Worm (Caenorhabditis elegans) whole organism, L2 larva: Measurements from ENCODE around the gene col-146.
A peak's percentile ranks its signal among the peaks of the same experiment; 100 is the strongest.

Source experiments
- F13H6.1 ChIP-seq: sonication (generic microtip); optimal IDR thresholded peaks from 2 replicates; lab custom pipeline; 2016; ENCODE audit warnings: missing genetic modification characterization, missing compliant biosample characterization
- R02D3.7 ChIP-seq: fragments of 150-350 bp; optimal IDR thresholded peaks from 2 replicates; lab custom pipeline; 2014; ENCODE audit warnings: missing biosample characterization, missing genetic modification characterization
- ZK546.5 ChIP-seq: sonication (generic microtip); optimal IDR thresholded peaks from 2 replicates; lab custom pipeline; 2017; ENCODE audit warnings: missing biosample characterization, missing genetic modification characterization
- alr-1 ChIP-seq: fragments of 150-350 bp; optimal IDR thresholded peaks from 2 replicates; lab custom pipeline; 2014; ENCODE audit warnings: missing biosample characterization, missing genetic modification characterization
- aly-2 ChIP-seq: fragments of 150-350 bp; optimal IDR thresholded peaks from 2 replicates; lab custom pipeline; 2014; ENCODE audit warnings: missing biosample characterization, missing genetic modification characterization
- ama-1 ChIP-seq: fragments of 150-350 bp; optimal IDR thresholded peaks from 2 replicates; lab custom pipeline; 2018; ENCODE audit warnings: inconsistent platforms
- blmp-1 ChIP-seq: sonication (generic microtip); optimal IDR thresholded peaks from 2 replicates; lab custom pipeline; 2017; ENCODE audit warnings: missing genetic modification characterization, mild to moderate bottlenecking, missing compliant biosample characterization, antibody characterized with exemption, moderate library complexity; ENCODE audit not compliant: insufficient read depth
- ceh-82 ChIP-seq: fragments of 150-350 bp; optimal IDR thresholded peaks from 2 replicates; lab custom pipeline; 2014; ENCODE audit warnings: missing biosample characterization, missing genetic modification characterization
- crh-2 ChIP-seq: sonication (generic microtip); optimal IDR thresholded peaks from 2 replicates; lab custom pipeline; 2017; ENCODE audit warnings: missing biosample characterization, missing genetic modification characterization
- dmd-4 ChIP-seq: sonication (generic microtip); optimal IDR thresholded peaks from 2 replicates; lab custom pipeline; 2017; ENCODE audit warnings: missing biosample characterization, missing genetic modification characterization
- egl-27 ChIP-seq: sonication (generic microtip); optimal IDR thresholded peaks from 3 replicates; lab custom pipeline; 2017; ENCODE audit warnings: missing biosample characterization, missing genetic modification reagents, missing genetic modification characterization
- elt-1 ChIP-seq: fragments of 150-350 bp; optimal IDR thresholded peaks from 2 replicates; lab custom pipeline; 2014; ENCODE audit warnings: missing biosample characterization, missing genetic modification characterization
- elt-3 ChIP-seq: sonication (generic microtip); optimal IDR thresholded peaks from 2 replicates; lab custom pipeline; 2017; ENCODE audit warnings: missing biosample characterization, missing genetic modification characterization
- fos-1 ChIP-seq: fragments of 150-350 bp; optimal IDR thresholded peaks from 2 replicates; lab custom pipeline; 2014; ENCODE audit warnings: missing biosample characterization, missing genetic modification characterization
- gmeb-1 ChIP-seq: fragments of 150-350 bp; optimal IDR thresholded peaks from 2 replicates; lab custom pipeline; 2014; ENCODE audit warnings: missing biosample characterization, missing genetic modification characterization
- lin-11 ChIP-seq: fragments of 150-350 bp; sonication (generic microtip); optimal IDR thresholded peaks from 2 replicates; lab custom pipeline; 2014; ENCODE audit warnings: missing biosample characterization, missing genetic modification characterization, inconsistent platforms, mixed read lengths
- lin-13 ChIP-seq: fragments of 150-350 bp; optimal IDR thresholded peaks from 2 replicates; lab custom pipeline; 2014; ENCODE audit warnings: missing biosample characterization, missing genetic modification reagents, missing genetic modification characterization
- lin-39 ChIP-seq: fragments of 150-350 bp; optimal IDR thresholded peaks from 2 replicates; lab custom pipeline; 2014; ENCODE audit warnings: missing biosample characterization, missing genetic modification reagents, missing genetic modification characterization
- mbf-1 ChIP-seq: sonication (generic microtip); optimal IDR thresholded peaks from 2 replicates; lab custom pipeline; 2017; ENCODE audit warnings: missing biosample characterization, missing genetic modification characterization
- nhr-10 ChIP-seq: sonication (generic microtip); optimal IDR thresholded peaks from 2 replicates; lab custom pipeline; 2017; ENCODE audit warnings: missing biosample characterization, missing genetic modification characterization
- nhr-11 ChIP-seq: fragments of 150-350 bp; optimal IDR thresholded peaks from 2 replicates; lab custom pipeline; 2014; ENCODE audit warnings: missing biosample characterization, missing genetic modification characterization
- nhr-12 ChIP-seq: fragments of 150-350 bp; optimal IDR thresholded peaks from 2 replicates; lab custom pipeline; 2014; ENCODE audit warnings: missing biosample characterization, missing genetic modification characterization
- nhr-129 ChIP-seq: fragments of 150-350 bp; optimal IDR thresholded peaks from 2 replicates; lab custom pipeline; 2014; ENCODE audit warnings: missing biosample characterization, missing genetic modification characterization
- nhr-21 ChIP-seq: fragments of 150-350 bp; optimal IDR thresholded peaks from 2 replicates; lab custom pipeline; 2014; ENCODE audit warnings: missing biosample characterization, missing genetic modification characterization
- nhr-23 ChIP-seq: fragments of 150-350 bp; optimal IDR thresholded peaks from 2 replicates; lab custom pipeline; 2014; ENCODE audit warnings: missing biosample characterization, missing genetic modification reagents, missing genetic modification characterization
- nhr-25 ChIP-seq: fragments of 150-350 bp; sonication (generic microtip); optimal IDR thresholded peaks from 3 replicates; lab custom pipeline; 2014; ENCODE audit warnings: missing biosample characterization, missing genetic modification characterization
- nhr-6 ChIP-seq: fragments of 150-350 bp; optimal IDR thresholded peaks from 2 replicates; lab custom pipeline; 2014; ENCODE audit warnings: missing biosample characterization, missing genetic modification characterization
- nhr-77 ChIP-seq: fragments of 150-350 bp; optimal IDR thresholded peaks from 2 replicates; lab custom pipeline; 2014; ENCODE audit warnings: missing biosample characterization, missing genetic modification characterization
- peb-1 ChIP-seq: fragments of 150-350 bp; optimal IDR thresholded peaks from 2 replicates; lab custom pipeline; 2014; ENCODE audit warnings: missing biosample characterization, missing genetic modification characterization
- sem-4 ChIP-seq: fragments of 150-350 bp; optimal IDR thresholded peaks from 2 replicates; lab custom pipeline; 2014; ENCODE audit warnings: missing biosample characterization, missing genetic modification reagents, missing genetic modification characterization
- sma-3 ChIP-seq: sonication (generic microtip); optimal IDR thresholded peaks from 2 replicates; lab custom pipeline; 2016; ENCODE audit warnings: missing genetic modification reagents, missing genetic modification characterization, missing compliant biosample characterization
- sma-9 ChIP-seq, 2 experiments: fragments of 150-350 bp in 1 of 2; sonication (generic microtip) in 1 of 2; optimal IDR thresholded peaks; 2 replicates each; lab custom pipeline; 2014 to 2016; ENCODE audit warnings: missing genetic modification characterization in 2 of 2, mild to moderate bottlenecking in 1 of 2, missing biosample characterization in 1 of 2, missing compliant biosample characterization in 1 of 2, missing genetic modification reagents in 1 of 2, moderate library complexity in 1 of 2
- snpc-4 ChIP-seq: fragments of 150-350 bp; optimal IDR thresholded peaks from 2 replicates; lab custom pipeline; 2014; ENCODE audit warnings: missing biosample characterization, missing genetic modification characterization
- unc-39 ChIP-seq: fragments of 150-350 bp; optimal IDR thresholded peaks from 2 replicates; lab custom pipeline; 2014; ENCODE audit warnings: missing biosample characterization, missing genetic modification characterization
- unc-55 ChIP-seq: fragments of 150-350 bp; sonication (generic microtip); optimal IDR thresholded peaks from 3 replicates; lab custom pipeline; 2014; ENCODE audit warnings: missing biosample characterization, missing genetic modification reagents, missing genetic modification characterization
- unc-62 ChIP-seq: fragments of 150-350 bp; optimal IDR thresholded peaks from 2 replicates; lab custom pipeline; 2014; ENCODE audit warnings: missing biosample characterization, missing genetic modification reagents, missing genetic modification characterization
- zag-1 ChIP-seq: fragments of 150-350 bp; optimal IDR thresholded peaks from 2 replicates; lab custom pipeline; 2014; ENCODE audit warnings: missing biosample characterization, missing genetic modification characterization
- ztf-1 ChIP-seq: fragments of 200-800 bp; sonication (Bioruptor generic); conservative IDR thresholded peaks from 2 replicates; pipeline ENCODE4 v1.3.6; 2022; ENCODE audit warnings: missing genetic modification characterization, missing compliant biosample characterization
- ztf-11 ChIP-seq: sonication (generic microtip); optimal IDR thresholded peaks from 2 replicates; lab custom pipeline; 2017; ENCODE audit warnings: missing biosample characterization, missing genetic modification characterization
- ztf-4 ChIP-seq: fragments of 150-350 bp; optimal IDR thresholded peaks from 2 replicates; lab custom pipeline; 2014; ENCODE audit warnings: missing biosample characterization, missing genetic modification characterization

Gene col-146

ce11 chrV:9630944-9631343 lies 1.2 kb downstream of the col-146 start, which contains the start of gene T06E4.5:
TSS of gene T06E4.5 (plus strand) at chrV:9631244.
- TF ChIP-seq ZK546.5, result no peak
- TF ChIP-seq ceh-82 (tag; lab: Kevin White, UChicago), result no peak
- no peak for TF ChIP-seq unc-62 (GFP tag; lab: Kevin White, UChicago)
- no peak for TF ChIP-seq ztf-11 (tag; lab: Kevin White, UChicago)
- TF ChIP-seq aly-2, result no peak

ce11 chrV:9632348-9632747 lies 2.6 kb downstream of the col-146 start:
- TF ChIP-seq zag-1 (tag; lab: Kevin White, UChicago), result no peak
- no peak for TF ChIP-seq F13H6.1 (tag; lab: Kevin White, UChicago)
- no peak for TF ChIP-seq fos-1 (tag; lab: Kevin White, UChicago)
- TF ChIP-seq ceh-82 (tag; lab: Kevin White, UChicago), result no peak
- no peak for TF ChIP-seq unc-39 (tag; lab: Kevin White, UChicago)
- no peak for TF ChIP-seq peb-1 (tag; lab: Kevin White, UChicago)
- no peak for TF ChIP-seq nhr-21 (tag; lab: Kevin White, UChicago)
- TF ChIP-seq nhr-77 (tag; lab: Kevin White, UChicago), result no peak
- TF ChIP-seq sem-4 (tag; lab: Kevin White, UChicago), result no peak
- no peak for TF ChIP-seq ztf-4 (tag; lab: Kevin White, UChicago)
- TF ChIP-seq, all 48 proteins: peak for 0

ce11 chrV:9633313-9633712 lies 3.6 kb downstream of the col-146 start, which contains the start of gene col-147:
TSS of gene col-147 (minus strand) at chrV:9633338.
- TF ChIP-seq sma-3 (GFP tag; lab: Kevin White, UChicago) (peak; percentile 22), lin-39 (tag; lab: Kevin White, UChicago) (no peak), dmd-4 (tag; lab: Kevin White, UChicago) (no peak), nhr-23 (no peak), ztf-1 (GFP tag; lab: Robert Waterston, UW) (no peak), nhr-129 (tag; lab: Kevin White, UChicago) (no peak), snpc-4 (tag; lab: Kevin White, UChicago) (no peak), sem-4 (tag; lab: Kevin White, UChicago) (no peak), nhr-10 (no peak), blmp-1 (tag; lab: Kevin White, UChicago) (peak; percentile 73), R02D3.7 (tag; lab: Kevin White, UChicago) (no peak), sma-9 (GFP tag; optimal IDR thresholded peaks at IDR 0.05; lab: Kevin White, UChicago) (peak; percentile 52), sma-9 (tag; optimal IDR thresholded peaks at IDR 0.05; lab: Kevin White, UChicago) (no peak), ztf-11 (tag; lab: Kevin White, UChicago) (no peak), nhr-12 (tag; lab: Kevin White, UChicago) (no peak), nhr-11 (tag; lab: Kevin White, UChicago) (no peak), unc-55 (GFP tag; lab: Kevin White, UChicago) (no peak), lin-13 (GFP tag; lab: Kevin White, UChicago) (no peak), mbf-1 (no peak), egl-27 (tag; lab: Kevin White, UChicago) (no peak), elt-3 (tag; lab: Kevin White, UChicago) (no peak), nhr-25 (tag; lab: Kevin White, UChicago) (peak; percentile 67), crh-2 (peak; percentile 34), fos-1 (tag; lab: Kevin White, UChicago) (peak; percentile 10), alr-1 (tag; lab: Kevin White, UChicago) (no peak), ama-1 (lab: Kevin White, UChicago) (no peak), lin-11 (tag; lab: Kevin White, UChicago) (no peak), nhr-6 (tag; lab: Kevin White, UChicago) (no peak), unc-39 (tag; lab: Kevin White, UChicago) (no peak)

ce11 chrV:9645507-9645906 lies 15.8 kb downstream of the col-146 start, which contains the start of the genes atl-1 and hcp-2:
TSS of gene atl-1 (minus strand) at chrV:9645595.
TSS of gene hcp-2 (plus strand) at chrV:9645859.
- TF ChIP-seq gmeb-1 (peak; percentile 45), elt-1 (no peak), sem-4 (tag; lab: Kevin White, UChicago) (no peak)
